Worm (Caenorhabditis elegans): ENCODE data around the gene T27E7.3.

T27E7.3 gene

DNA sequence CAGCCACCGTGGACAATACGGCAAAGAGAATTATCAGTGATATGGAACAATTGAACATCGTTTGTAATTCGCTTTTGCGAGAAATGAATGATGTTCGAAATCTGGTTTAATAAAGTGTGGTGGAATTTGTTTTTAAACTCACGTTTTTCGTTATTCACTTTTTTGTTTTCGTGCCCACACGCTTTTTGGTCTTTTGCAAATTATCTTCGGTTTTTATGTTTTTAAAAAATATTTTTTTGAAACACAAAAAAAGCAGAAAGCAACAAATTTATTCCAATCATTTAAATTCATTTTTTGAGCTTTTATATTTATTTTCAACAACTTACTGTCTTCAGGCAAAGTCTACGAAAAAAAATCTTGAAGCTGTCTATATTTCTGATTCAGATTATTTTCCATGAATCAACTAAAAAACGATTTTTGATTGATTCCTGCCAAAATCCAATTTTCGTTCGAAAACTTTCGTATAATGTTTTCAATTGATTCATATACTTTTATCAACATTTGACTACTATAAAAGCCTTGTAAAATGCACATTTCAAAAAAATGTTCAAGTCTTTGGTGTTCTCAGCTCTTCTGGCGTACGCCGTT is 45.6 kb downstream of the T27E7.3 start, which contains the start of the genes Y57G11B.3 and Y57G11B.5:
Gene Y57G11B.3 (minus strand): TSS at position 101 of the 588 bp plus-strand sequence.
Gene Y57G11B.5 (plus strand): TSS at position 538 of the 588 bp plus-strand sequence.
- TF ChIP-seq dao-5 (tag; optimal IDR thresholded peaks at IDR 0.05) = no peak
- TF ChIP-seq W03F9.2 (tag; optimal IDR thresholded peaks at IDR 0.05) = no peak
- no peak for TF ChIP-seq him-1 (tag; optimal IDR thresholded peaks at IDR 0.05)

DNA sequence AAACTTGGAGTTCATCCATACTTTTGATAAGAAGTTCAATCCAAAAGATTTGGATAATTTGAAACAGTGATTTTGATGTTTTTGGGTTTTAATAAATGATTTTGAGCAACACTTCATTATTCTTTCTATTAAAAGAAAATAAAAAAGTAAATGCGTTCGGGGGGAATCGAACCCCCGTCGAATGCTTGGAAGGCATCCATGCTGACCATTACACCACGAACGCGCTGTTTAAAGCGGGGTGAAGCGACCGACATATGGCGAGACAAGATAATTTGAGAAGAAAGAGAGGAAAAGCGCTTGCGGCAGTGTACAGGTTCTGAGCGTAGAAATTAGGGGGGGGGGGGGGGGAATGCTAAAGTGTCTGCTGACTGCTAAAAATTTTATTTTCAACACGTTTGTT is 47.7 kb downstream of the T27E7.3 start:
- TF ChIP-seq W03F9.2 (tag; optimal IDR thresholded peaks at IDR 0.05) (no peak), him-1 (tag; optimal IDR thresholded peaks at IDR 0.05) (no peak), dao-5 (tag; optimal IDR thresholded peaks at IDR 0.05) (no peak)

DNA sequence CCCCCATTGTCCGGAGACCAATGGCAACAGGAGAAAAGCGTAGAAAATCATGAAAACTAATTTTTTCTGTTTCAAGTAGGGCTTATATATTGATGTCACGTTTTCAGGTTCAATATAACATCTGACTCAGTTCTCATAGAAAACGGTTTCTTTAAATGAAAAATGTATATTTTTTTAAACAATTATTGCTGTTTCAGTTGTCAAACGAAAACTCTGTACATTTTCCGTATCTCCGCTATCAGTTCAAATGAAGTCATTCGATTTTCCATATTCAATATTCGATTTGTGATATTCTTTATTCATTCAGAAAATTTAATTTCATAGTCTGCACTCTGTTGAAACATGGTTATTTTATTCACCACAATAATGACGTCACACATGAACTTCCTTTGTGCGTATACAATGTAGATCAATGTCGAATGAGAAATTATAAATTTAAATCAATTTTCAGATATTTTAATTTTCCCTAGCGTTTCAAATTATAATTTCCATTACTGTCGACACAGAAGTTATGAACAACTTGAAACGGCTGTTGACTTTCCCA is 49.9 kb downstream of the T27E7.3 start, which contains the start of gene Y57G11B.8:
Gene Y57G11B.8 (minus strand): TSS at position 51 of the 544 bp plus-strand sequence.
- TF ChIP-seq dao-5 (tag; optimal IDR thresholded peaks at IDR 0.05) = no peak
- TF ChIP-seq him-1 (tag; optimal IDR thresholded peaks at IDR 0.05) = no peak
- TF ChIP-seq W03F9.2 (tag; optimal IDR thresholded peaks at IDR 0.05) = no peak

All from whole organism, L4/young adult.